Fruit fly (Drosophila melanogaster) whole organism, prepupa: Measurements from ENCODE around the gene cher.

Source experiments
- CG10631 ChIP-seq: fragments of 200-800 bp; sonication (Bioruptor generic); optimal IDR thresholded peaks from 2 replicates; lab custom pipeline; 2016; ENCODE audit warnings: missing biosample characterization, missing genetic modification characterization
- CG10669 ChIP-seq: fragments of 200-800 bp; sonication (Bioruptor generic); optimal IDR thresholded peaks from 3 replicates; lab custom pipeline; 2018; ENCODE audit warnings: missing biosample characterization, mild to moderate bottlenecking, missing genetic modification characterization, moderate library complexity
- CG11294 ChIP-seq: fragments of 200-800 bp; sonication (Bioruptor generic); IDR thresholded peaks from 2 replicates; pipeline ENCODE4 v1.3.6; 2022; ENCODE audit warnings: missing biosample characterization, missing genetic modification characterization
- CG15336 ChIP-seq: fragments of 200-800 bp; sonication (Bioruptor generic); IDR thresholded peaks from 2 replicates; pipeline ENCODE4 v1.3.6; 2022; ENCODE audit warnings: missing biosample characterization, missing genetic modification characterization
- CG16779 ChIP-seq: fragments of 200-800 bp; sonication (Bioruptor generic); optimal IDR thresholded peaks from 3 replicates; lab custom pipeline; 2017; ENCODE audit warnings: missing biosample characterization, mild to moderate bottlenecking, missing genetic modification characterization
- CG3032 ChIP-seq: fragments of 200-800 bp; optimal IDR thresholded peaks from 2 replicates; lab custom pipeline; 2019; ENCODE audit warnings: missing biosample characterization, mild to moderate bottlenecking, missing genetic modification characterization, moderate library complexity
- CG32006 ChIP-seq: fragments of 200-800 bp; sonication (Bioruptor generic); optimal IDR thresholded peaks from 3 replicates; lab custom pipeline; 2017; ENCODE audit warnings: missing biosample characterization, mild to moderate bottlenecking, missing genetic modification characterization
- CG34406 ChIP-seq: fragments of 200-800 bp; sonication (Bioruptor generic); optimal IDR thresholded peaks from 3 replicates; lab custom pipeline; 2016; ENCODE audit warnings: missing biosample characterization, missing genetic modification characterization
- CG3919 ChIP-seq: fragments of 200-800 bp; sonication (Bioruptor generic); optimal IDR thresholded peaks from 3 replicates; lab custom pipeline; 2016; ENCODE audit warnings: missing biosample characterization, missing genetic modification characterization
- CG4318 ChIP-seq: fragments of 200-800 bp; sonication (Bioruptor generic); optimal IDR thresholded peaks from 3 replicates; lab custom pipeline; 2017; ENCODE audit warnings: missing biosample characterization, mild to moderate bottlenecking, missing genetic modification characterization
- CG6163 ChIP-seq: fragments of 200-800 bp; sonication (Bioruptor generic); IDR thresholded peaks from 3 replicates; pipeline ENCODE4 v1.3.6; 2022; ENCODE audit warnings: missing biosample characterization, missing genetic modification characterization
- CG6276 ChIP-seq: fragments of 200-800 bp; sonication (Bioruptor generic); optimal IDR thresholded peaks from 2 replicates; lab custom pipeline; 2017; ENCODE audit warnings: missing biosample characterization, mild to moderate bottlenecking, missing genetic modification characterization
- CG6808 ChIP-seq: fragments of 200-800 bp; sonication (Bioruptor generic); optimal IDR thresholded peaks from 3 replicates; lab custom pipeline; 2017; ENCODE audit warnings: missing biosample characterization, missing genetic modification characterization, mild to moderate bottlenecking, moderate library complexity, missing genetic modification reagents
- CG6854 ChIP-seq: fragments of 200-800 bp; sonication (Bioruptor generic); optimal IDR thresholded peaks from 2 replicates; lab custom pipeline; 2017; ENCODE audit warnings: missing biosample characterization, mild to moderate bottlenecking, missing genetic modification characterization
- CG8119 ChIP-seq: fragments of 200-800 bp; sonication (Bioruptor generic); IDR thresholded peaks from 3 replicates; pipeline ENCODE4 v1.3.6; 2022; ENCODE audit warnings: missing biosample characterization, missing genetic modification characterization
- CG8632 ChIP-seq: fragments of 200-800 bp; sonication (Bioruptor generic); optimal IDR thresholded peaks from 3 replicates; lab custom pipeline; 2016; ENCODE audit warnings: missing biosample characterization, missing genetic modification characterization
- CG9139 ChIP-seq: fragments of 200-800 bp; sonication (Bioruptor generic); optimal IDR thresholded peaks from 3 replicates; lab custom pipeline; 2017; ENCODE audit warnings: missing biosample characterization, mild to moderate bottlenecking, missing genetic modification characterization
- Eip78C ChIP-seq: fragments of 200-800 bp; sonication (Bioruptor generic); peaks from one replicate; lab custom pipeline; 2016; ENCODE audit warnings: missing biosample characterization, missing genetic modification characterization
- Eip93F ChIP-seq: fragments of 200-800 bp; sonication (Bioruptor generic); optimal IDR thresholded peaks from 2 replicates; lab custom pipeline; 2016; ENCODE audit warnings: missing biosample characterization, mild to moderate bottlenecking, missing genetic modification characterization
- Ets21C ChIP-seq: fragments of 200-800 bp; sonication (Bioruptor generic); optimal IDR thresholded peaks from 3 replicates; lab custom pipeline; 2016; ENCODE audit warnings: missing biosample characterization, missing genetic modification characterization
- Gug ChIP-seq: fragments of 200-800 bp; sonication (Bioruptor generic); IDR thresholded peaks from 2 replicates; pipeline ENCODE4 v1.3.6; 2022; ENCODE audit warnings: missing biosample characterization, missing genetic modification characterization
- Hr38 ChIP-seq: sonication (Bioruptor generic); optimal IDR thresholded peaks from 2 replicates; lab custom pipeline; 2016; ENCODE audit warnings: missing biosample characterization, missing genetic modification characterization
- Lpt ChIP-seq: fragments of 200-800 bp; sonication (Bioruptor generic); optimal IDR thresholded peaks from 3 replicates; lab custom pipeline; 2016; ENCODE audit warnings: missing biosample characterization, missing genetic modification characterization
- Met ChIP-seq: fragments of 200-800 bp; sonication (Bioruptor generic); optimal IDR thresholded peaks from 3 replicates; lab custom pipeline; 2016; ENCODE audit warnings: missing biosample characterization, missing genetic modification characterization
- OdsH ChIP-seq: fragments of 200-800 bp; sonication (Bioruptor generic); optimal IDR thresholded peaks from 3 replicates; lab custom pipeline; 2016; ENCODE audit warnings: missing biosample characterization, missing genetic modification characterization
- Smox ChIP-seq: fragments of 200-800 bp; sonication (Bioruptor generic); optimal IDR thresholded peaks from 3 replicates; lab custom pipeline; 2016; ENCODE audit warnings: missing biosample characterization, missing genetic modification characterization
- Sox102F ChIP-seq: fragments of 200-800 bp; sonication (Bioruptor generic); optimal IDR thresholded peaks from 2 replicates; lab custom pipeline; 2016; ENCODE audit warnings: missing biosample characterization, mild to moderate bottlenecking, missing genetic modification characterization
- Sox14 ChIP-seq: fragments of 200-800 bp; sonication (Bioruptor generic); optimal IDR thresholded peaks from 3 replicates; lab custom pipeline; 2016; ENCODE audit warnings: missing biosample characterization, missing genetic modification characterization
- Sox15 ChIP-seq: fragments of 200-800 bp; sonication (Bioruptor generic); optimal IDR thresholded peaks from 3 replicates; lab custom pipeline; 2016; ENCODE audit warnings: missing biosample characterization, missing genetic modification characterization
- achi ChIP-seq: fragments of 200-800 bp; sonication (Bioruptor generic); optimal IDR thresholded peaks from 3 replicates; lab custom pipeline; 2016; ENCODE audit warnings: missing biosample characterization, missing genetic modification characterization
- acj6 ChIP-seq: fragments of 200-800 bp; sonication (Bioruptor generic); optimal IDR thresholded peaks from 3 replicates; lab custom pipeline; 2016; ENCODE audit warnings: missing biosample characterization, missing genetic modification characterization
- cyc ChIP-seq: fragments of 200-800 bp; sonication (Bioruptor generic); optimal IDR thresholded peaks from 3 replicates; lab custom pipeline; 2016; ENCODE audit warnings: missing biosample characterization, missing genetic modification characterization
- dac ChIP-seq: fragments of 200-800 bp; sonication (Bioruptor generic); optimal IDR thresholded peaks from 2 replicates; lab custom pipeline; 2017; ENCODE audit warnings: missing biosample characterization, mild to moderate bottlenecking, missing genetic modification characterization
- eg ChIP-seq: fragments of 200-800 bp; sonication (Bioruptor generic); IDR thresholded peaks from 3 replicates; pipeline ENCODE4 v1.3.6; 2022; ENCODE audit warnings: missing biosample characterization, missing genetic modification characterization
- esn ChIP-seq: fragments of 200-800 bp; sonication (Bioruptor generic); optimal IDR thresholded peaks from 2 replicates; lab custom pipeline; 2016; ENCODE audit warnings: missing biosample characterization, mild to moderate bottlenecking, missing genetic modification characterization, moderate library complexity
- fkh ChIP-seq: fragments of 200-800 bp; sonication (Bioruptor generic); optimal IDR thresholded peaks from 3 replicates; lab custom pipeline; 2017; ENCODE audit warnings: missing biosample characterization, mild to moderate bottlenecking, missing genetic modification characterization, moderate library complexity
- lz ChIP-seq: fragments of 200-800 bp; sonication (Bioruptor generic); optimal IDR thresholded peaks from 3 replicates; lab custom pipeline; 2016; ENCODE audit warnings: missing biosample characterization, missing genetic modification characterization
- pdm3 ChIP-seq: fragments of 200-800 bp; sonication (Bioruptor generic); optimal IDR thresholded peaks from 3 replicates; lab custom pipeline; 2016; ENCODE audit warnings: missing biosample characterization, missing genetic modification characterization
- salr ChIP-seq, 2 experiments: fragments of 200-800 bp; sonication (Bioruptor generic); optimal IDR thresholded peaks; 3 replicates each; lab custom pipeline; 2016 to 2018; ENCODE audit warnings: missing biosample characterization in 2 of 2, missing genetic modification characterization in 2 of 2, mild to moderate bottlenecking in 1 of 2
- ss ChIP-seq, 2 experiments: fragments of 200-800 bp; sonication (Bioruptor generic); optimal IDR thresholded peaks; 2 replicates in 1 of 2; 3 replicates in 1 of 2; lab custom pipeline; 2017 to 2018; ENCODE audit warnings: mild to moderate bottlenecking in 2 of 2, missing biosample characterization in 2 of 2, missing genetic modification characterization in 2 of 2, moderate library complexity in 1 of 2
- svp ChIP-seq: fragments of 200-800 bp; sonication (Bioruptor generic); peaks from one replicate; lab custom pipeline; 2016; ENCODE audit warnings: missing biosample characterization, missing genetic modification characterization
- topi ChIP-seq: fragments of 200-800 bp; sonication (Bioruptor generic); optimal IDR thresholded peaks from 3 replicates; lab custom pipeline; 2016; ENCODE audit warnings: missing biosample characterization, missing genetic modification characterization

The cher gene

dm6 chr3R:17122796-17123504, 2.2 kb downstream of the cher start (continued):
- no peak for TF ChIP-seq ss (GFP tag; optimal IDR thresholded peaks at IDR 0.05; lab: Kevin White, UChicago)
- peak; percentile 12 for TF ChIP-seq CG4318
- no peak for TF ChIP-seq topi (GFP tag; lab: Kevin White, UChicago)
- TF ChIP-seq dac (GFP tag; lab: Kevin White, UChicago), result no peak
- no peak; the same call in 2 of the 3 replicates for TF ChIP-seq eg (GFP tag; lab: Robert Waterston, UW)
- peak; percentile 2 for TF ChIP-seq cyc
- peak; percentile 64 for TF ChIP-seq Met (GFP tag; lab: Kevin White, UChicago)
- peak; percentile 22 for TF ChIP-seq Ets21C (GFP tag; lab: Kevin White, UChicago)
- TF ChIP-seq CG11294 (GFP tag; lab: Robert Waterston, UW), result peak; percentile 13; the same call in 1 of the 2 replicates
- TF ChIP-seq Lpt (GFP tag; lab: Kevin White, UChicago), result no peak
- no peak for TF ChIP-seq Gug (GFP tag; lab: Robert Waterston, UW)
- no peak for TF ChIP-seq CG3032 (tag; lab: Kevin White, UChicago)
- peak; percentile 37 for TF ChIP-seq lz (GFP tag; lab: Kevin White, UChicago)
- no peak for TF ChIP-seq Hr38 (GFP tag; lab: Kevin White, UChicago)
- TF ChIP-seq CG6163 (GFP tag; lab: Robert Waterston, UW), result no peak
- TF ChIP-seq Eip93F (GFP tag; lab: Kevin White, UChicago), result no peak
- TF ChIP-seq CG9139 (GFP tag; lab: Kevin White, UChicago), result no peak
- TF ChIP-seq CG6854 (GFP tag; lab: Kevin White, UChicago), result no peak
- TF ChIP-seq CG6808 (GFP tag; lab: Kevin White, UChicago), result no peak
- peak; percentile 57 for TF ChIP-seq CG32006 (GFP tag; lab: Kevin White, UChicago)
- peak; percentile 49 for TF ChIP-seq Sox102F
- peak; percentile 56 for TF ChIP-seq Smox (GFP tag; lab: Kevin White, UChicago)
- TF ChIP-seq CG10669 (GFP tag; lab: Kevin White, UChicago), result no peak
- peak; percentile 25 for TF ChIP-seq CG8632 (GFP tag; lab: Kevin White, UChicago)
- TF ChIP-seq achi (GFP tag; lab: Kevin White, UChicago), result peak; percentile 5
- no peak for TF ChIP-seq fkh (GFP tag; lab: Kevin White, UChicago)

- TF ChIP-seq acj6 (no peak), CG3032 (tag; lab: Kevin White, UChicago) (no peak), fkh (GFP tag; lab: Kevin White, UChicago) (peak; percentile 26), svp (GFP tag; lab: Kevin White, UChicago) (no peak), CG16779 (tag; lab: Kevin White, UChicago) (no peak)
- TF ChIP-seq, all 60 proteins: peak for 1
Observed at dm6 chr3R:17121277-17121676, 3.9 kb downstream of the cher start, which contains the start of gene CG42779. Gene CG42779, plus strand, starts transcription at chr3R:17121577.

- TF ChIP-seq Gug (GFP tag; lab: Robert Waterston, UW) (no peak), CG10669 (GFP tag; lab: Kevin White, UChicago) (no peak)
- TF ChIP-seq, all 60 proteins: peak for 0
Observed at dm6 chr3R:17120165-17120564, 5.0 kb downstream of the cher start, which contains the start of gene CG34278. Gene CG34278, plus strand, starts transcription at chr3R:17120465.

dm6 chr3R:17118917-17119378, 6.2 kb downstream of the cher start:
- TF ChIP-seq CG6854 (GFP tag; lab: Kevin White, UChicago) (peak; percentile 81), Eip78C (GFP tag; lab: Kevin White, UChicago) (peak; percentile 51), esn (GFP tag; lab: Kevin White, UChicago) (no peak), CG6163 (GFP tag; lab: Robert Waterston, UW) (no peak), Sox102F (peak; percentile 68), CG6276 (GFP tag; lab: Kevin White, UChicago) (peak; percentile 52), svp (GFP tag; lab: Kevin White, UChicago) (no peak), Sox14 (GFP tag; lab: Kevin White, UChicago) (no peak), CG15336 (GFP tag; lab: Robert Waterston, UW) (peak; percentile 30; the same call in 1 of the 2 replicates), CG3919 (no peak), OdsH (GFP tag; lab: Kevin White, UChicago) (no peak), pdm3 (GFP tag; lab: Kevin White, UChicago) (no peak), salr (GFP tag; optimal IDR thresholded peaks at IDR 0.05; lab: Kevin White, UChicago) (no peak), CG34406 (no peak), Lpt (GFP tag; lab: Kevin White, UChicago) (no peak), CG6808 (GFP tag; lab: Kevin White, UChicago) (peak; percentile 8), CG8632 (GFP tag; lab: Kevin White, UChicago) (peak; percentile 8), Sox15 (GFP tag; lab: Kevin White, UChicago) (no peak), CG16779 (tag; lab: Kevin White, UChicago) (peak; percentile 17), CG32006 (GFP tag; lab: Kevin White, UChicago) (no peak), fkh (GFP tag; lab: Kevin White, UChicago) (no peak), CG3032 (tag; lab: Kevin White, UChicago) (no peak), CG8119 (GFP tag; lab: Robert Waterston, UW) (no peak), CG10631 (GFP tag; lab: Kevin White, UChicago) (no peak), cyc (no peak), topi (GFP tag; lab: Kevin White, UChicago) (no peak), lz (GFP tag; lab: Kevin White, UChicago) (no peak)
